Fruit fly (Drosophila melanogaster): ENCODE results near the gene CG42264.

Gene CG42264

DNA sequence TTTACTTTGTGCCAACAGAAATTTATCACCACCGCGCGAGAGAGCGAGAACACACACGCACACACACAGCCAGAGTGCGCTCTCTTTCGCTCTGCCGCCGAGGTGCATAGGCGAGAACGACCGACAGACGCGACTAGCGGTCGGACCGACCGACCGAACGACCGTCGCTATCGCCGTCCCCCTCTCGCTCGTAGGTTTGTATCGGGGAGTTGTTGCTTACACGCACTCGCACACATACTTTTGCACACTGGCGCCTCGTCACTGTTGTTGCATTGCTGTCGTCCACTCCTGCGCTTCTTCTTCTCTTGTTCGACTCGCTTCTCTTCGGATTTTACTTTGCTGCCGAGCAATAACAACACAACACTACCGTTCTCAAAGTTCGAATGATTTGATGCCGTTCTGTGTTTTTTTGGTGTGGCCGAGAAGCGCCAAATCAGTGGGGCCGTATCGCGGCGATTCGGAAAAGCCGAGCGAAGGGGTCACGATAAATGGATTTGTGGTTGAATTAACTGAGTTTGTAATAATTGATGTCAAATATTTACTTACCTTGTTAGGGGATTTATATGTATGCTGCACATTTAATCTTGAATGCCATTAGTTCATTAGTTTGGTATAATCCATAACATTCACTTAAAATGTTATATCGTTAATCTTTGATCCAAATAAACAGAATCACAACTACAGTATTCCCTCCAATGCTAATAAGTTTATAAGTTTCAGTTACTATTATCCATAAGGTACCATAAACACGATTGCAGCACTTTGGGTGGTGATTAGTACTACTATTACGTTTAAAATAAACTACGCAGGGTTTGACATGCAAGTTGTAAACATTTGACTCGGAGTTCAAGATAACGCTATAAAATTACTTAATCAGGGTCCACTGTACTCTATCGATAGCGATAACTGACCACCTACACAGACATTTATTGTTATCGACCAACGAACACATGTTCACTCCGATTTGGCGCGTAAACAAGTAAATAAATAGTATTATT is 29.3 kb downstream of the CG42264 start, which contains the start of the genes IntS6 and Rtel1 (continued):
- TF ChIP-seq CG12744 (GFP tag; optimal IDR thresholded peaks at IDR 0.05) (peak; percentile 88), CG13775 (GFP tag; optimal IDR thresholded peaks at IDR 0.05) (peak; percentile 86), pzg (GFP tag; optimal IDR thresholded peaks at IDR 0.05) (peak; percentile 65), bigmax (GFP tag; optimal IDR thresholded peaks at IDR 0.05) (no peak), NC2β (GFP tag; optimal IDR thresholded peaks at IDR 0.05) (peak; percentile 77), schlank (tag; optimal IDR thresholded peaks at IDR 0.05) (peak; percentile 86), CG8388 (GFP tag; optimal IDR thresholded peaks at IDR 0.05) (peak; percentile 87)

DNA sequence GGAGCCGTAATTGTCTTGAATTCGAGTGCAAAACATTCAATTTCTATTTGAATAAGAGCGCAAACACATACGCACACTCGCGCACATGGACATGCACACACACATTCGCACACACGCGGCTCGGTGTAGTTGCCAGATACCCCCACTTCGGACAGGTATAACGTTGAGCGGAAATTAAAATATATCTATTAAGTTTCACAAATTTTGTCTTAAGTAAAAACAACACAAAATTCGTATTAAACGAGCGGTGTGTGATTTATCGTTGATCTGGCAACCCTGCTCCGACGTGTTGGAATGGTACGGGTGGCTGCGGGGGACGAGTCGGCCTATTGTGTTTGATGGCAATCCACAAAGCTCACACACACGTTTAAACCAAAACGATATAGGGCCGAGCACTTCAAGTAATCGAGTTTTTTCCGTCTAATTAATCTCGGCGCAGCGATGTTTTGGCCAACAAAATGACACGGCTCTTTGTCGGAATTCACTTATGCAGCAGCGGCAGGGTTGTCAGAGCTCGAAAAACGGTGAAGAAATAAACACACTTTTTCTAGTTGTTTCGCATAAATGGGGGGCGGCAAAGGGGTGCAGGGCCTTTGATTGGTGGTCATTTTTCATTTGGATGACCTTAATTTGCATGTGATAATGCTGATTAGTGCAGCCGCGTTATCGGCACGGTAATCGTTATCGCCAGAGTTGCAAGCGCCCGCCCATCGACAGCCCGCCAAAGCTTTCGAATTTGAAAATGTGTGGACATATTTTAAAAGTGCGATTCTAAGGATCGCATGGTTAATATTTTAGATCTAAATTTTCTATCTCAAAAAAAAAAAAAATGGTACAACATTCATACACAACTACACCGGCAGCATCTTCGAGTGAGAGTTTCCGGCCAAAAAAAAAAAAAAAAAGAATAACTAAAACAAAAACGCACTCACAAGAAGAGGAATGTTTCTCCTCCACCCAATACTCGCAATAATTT is 30.3 kb downstream of the CG42264 start:
- peak; percentile 66 for TF ChIP-seq ewg (GFP tag; optimal IDR thresholded peaks at IDR 0.05)
- no peak for TF ChIP-seq btn (GFP tag; optimal IDR thresholded peaks at IDR 0.05)
- TF ChIP-seq CG10654 (GFP tag; optimal IDR thresholded peaks at IDR 0.05): peak; percentile 50
- TF ChIP-seq sim (GFP tag; IDR thresholded peaks at IDR 0.05): 0 out of 2 replicates have a peak, but pooled peaks have one; percentile 22
- TF ChIP-seq YL-1 (GFP tag; optimal IDR thresholded peaks at IDR 0.05): peak; percentile 36
- TF ChIP-seq CG32772 (GFP tag; IDR thresholded peaks at IDR 0.05): peak; percentile 70
- TF ChIP-seq CG3163 (GFP tag; optimal IDR thresholded peaks at IDR 0.05): no peak
- peak; percentile 79 for TF ChIP-seq sens-2 (GFP tag; IDR thresholded peaks at IDR 0.05)
- peak; percentile 75 for TF ChIP-seq ab (GFP tag; optimal IDR thresholded peaks at IDR 0.05)
- peak; percentile 72 for TF ChIP-seq lmd (GFP tag; IDR thresholded peaks at IDR 0.05)
- peak; percentile 80 for TF ChIP-seq CG10366 (GFP tag; IDR thresholded peaks at IDR 0.05)
- peak; percentile 56 for TF ChIP-seq corto (GFP tag; optimal IDR thresholded peaks at IDR 0.05)
- TF ChIP-seq ERR (GFP tag; optimal IDR thresholded peaks at IDR 0.05): no peak
- no peak for TF ChIP-seq da (GFP tag; optimal IDR thresholded peaks at IDR 0.05)
- no peak for TF ChIP-seq Trl (optimal IDR thresholded peaks at IDR 0.05)
- peak; percentile 25 for TF ChIP-seq Trl (GFP tag; optimal IDR thresholded peaks at IDR 0.05)
- TF ChIP-seq HLHmδ (GFP tag; optimal IDR thresholded peaks at IDR 0.05): no peak
- TF ChIP-seq CG15601 (tag; optimal IDR thresholded peaks at IDR 0.05): peak; percentile 64
- TF ChIP-seq stwl (tag; optimal IDR thresholded peaks at IDR 0.05): no peak
- 0 out of 3 replicates have a peak, but pooled peaks have one; percentile 27 for TF ChIP-seq Doc3 (GFP tag; IDR thresholded peaks at IDR 0.05; ENCODE audit: partially characterized antibody)
- no peak for TF ChIP-seq bbx (GFP tag; IDR thresholded peaks at IDR 0.05; ENCODE audit: partially characterized antibody)
- peak; percentile 51; the same call in 2 of the 3 replicates for TF ChIP-seq croc (GFP tag; conservative IDR thresholded peaks at IDR 0.05)
- TF ChIP-seq CG12942 (GFP tag; optimal IDR thresholded peaks at IDR 0.05): peak; percentile 38
- TF ChIP-seq CG2875 (GFP tag; optimal IDR thresholded peaks at IDR 0.05): peak; percentile 28
- TF ChIP-seq chinmo (GFP tag; IDR thresholded peaks at IDR 0.05; ENCODE audit: partially characterized antibody): 0 out of 4 replicates have a peak, but pooled peaks have one; percentile 9
- TF ChIP-seq z (GFP tag; IDR thresholded peaks at IDR 0.05): no peak
- no peak for TF ChIP-seq CG18764 (GFP tag; optimal IDR thresholded peaks at IDR 0.05)
- peak; percentile 68 for TF ChIP-seq mam (GFP tag; optimal IDR thresholded peaks at IDR 0.05)
- TF ChIP-seq CG14014 (GFP tag; IDR thresholded peaks at IDR 0.05): peak; percentile 85
- TF ChIP-seq fd102C (GFP tag; optimal IDR thresholded peaks at IDR 0.05): no peak
- TF ChIP-seq Eip74EF (GFP tag; optimal IDR thresholded peaks at IDR 0.05): peak in 1 of 2 experiments; percentile 53
- TF ChIP-seq Hmr (GFP tag; optimal IDR thresholded peaks at IDR 0.05): peak; percentile 76
- TF ChIP-seq CG14667 (GFP tag; IDR thresholded peaks at IDR 0.05): peak; percentile 47
- peak; percentile 15 for TF ChIP-seq maf-S (GFP tag; optimal IDR thresholded peaks at IDR 0.05)
- no peak for TF ChIP-seq CG8290 (GFP tag; optimal IDR thresholded peaks at IDR 0.05)
- peak in 1 of 2 experiments; percentile 97 for TF ChIP-seq CG8290 (tag; optimal IDR thresholded peaks at IDR 0.05)
- no peak for TF ChIP-seq hth (optimal IDR thresholded peaks at IDR 0.05)
- TF ChIP-seq CrebB (tag; optimal IDR thresholded peaks at IDR 0.05): peak; percentile 51
